Worm (Caenorhabditis elegans) whole organism, L3 larva: ENCODE data around the gene tftc-5.

ENCODE experiments used
- aly-2 ChIP-seq: fragments of 150-350 bp; optimal IDR thresholded peaks from 2 replicates; lab custom pipeline; 2014; ENCODE audit warnings: missing biosample characterization, missing genetic modification characterization
- ama-1 ChIP-seq: fragments of 150-350 bp; optimal IDR thresholded peaks from 2 replicates; lab custom pipeline; 2018
- jun-1 ChIP-seq: fragments of 150-350 bp; optimal IDR thresholded peaks from 2 replicates; lab custom pipeline; 2014; ENCODE audit warnings: missing biosample characterization, missing genetic modification reagents, missing genetic modification characterization

ce11 chrIII:3991362-3991761, 30.6 kb upstream of the tftc-5 start:
- no peak for TF ChIP-seq aly-2 (tag; lab: Kevin White, UChicago)
- no peak for TF ChIP-seq ama-1 (lab: Kevin White, UChicago)
- TF ChIP-seq jun-1 (tag; lab: Kevin White, UChicago), result no peak
